Fruit fly (Drosophila melanogaster) whole organism, embryonic: Measurements from ENCODE around the gene CG17593.

Source experiments
- Atf6 ChIP-seq: fragments of 200-800 bp; sonication (Bioruptor generic); IDR thresholded peaks from 2 replicates; pipeline ENCODE4 v1.3.6; 2022; ENCODE audit warnings: missing biosample characterization, missing genetic modification characterization
- Bdp1 ChIP-seq: fragments of 200-800 bp; sonication (Bioruptor generic); optimal IDR thresholded peaks from 3 replicates; lab custom pipeline; 2016; ENCODE audit warnings: missing biosample characterization, missing genetic modification characterization
- Blimp-1 ChIP-seq: fragments of 200-800 bp; sonication (Bioruptor generic); optimal IDR thresholded peaks from 3 replicates; lab custom pipeline; 2018; ENCODE audit warnings: missing biosample characterization, missing genetic modification characterization, mild to moderate bottlenecking, moderate library complexity, missing genetic modification reagents
- CG10209 ChIP-seq: fragments of 200-800 bp; sonication (Bioruptor generic); optimal IDR thresholded peaks from 3 replicates; lab custom pipeline; 2017; ENCODE audit warnings: missing biosample characterization, mild to moderate bottlenecking, missing genetic modification characterization, missing genetic modification reagents
- CG11456 ChIP-seq: fragments of 200-800 bp; sonication (Bioruptor generic); IDR thresholded peaks from 3 replicates; pipeline ENCODE4 v1.3.6; 2022; ENCODE audit warnings: missing biosample characterization, missing genetic modification characterization
- CG12769 ChIP-seq: fragments of 200-800 bp; sonication (Bioruptor generic); optimal IDR thresholded peaks from 2 replicates; lab custom pipeline; 2019; ENCODE audit warnings: missing biosample characterization, mild to moderate bottlenecking, missing genetic modification characterization, moderate library complexity
- CG13123 ChIP-seq: fragments of 200-800 bp; sonication (Bioruptor generic); optimal IDR thresholded peaks from 2 replicates; lab custom pipeline; 2016; ENCODE audit warnings: missing biosample characterization, missing genetic modification characterization
- CG14710 ChIP-seq: fragments of 200-800 bp; sonication (Bioruptor generic); optimal IDR thresholded peaks from 3 replicates; lab custom pipeline; 2019; ENCODE audit warnings: missing biosample characterization, mild to moderate bottlenecking, missing genetic modification characterization, moderate library complexity
- CG15073 ChIP-seq: fragments of 200-800 bp; sonication (Bioruptor generic); optimal IDR thresholded peaks from 2 replicates; lab custom pipeline; 2016; ENCODE audit warnings: missing biosample characterization, missing genetic modification characterization
- CG15696 ChIP-seq: fragments of 200-800 bp; sonication (Bioruptor generic); optimal IDR thresholded peaks from 2 replicates; lab custom pipeline; 2019; ENCODE audit warnings: missing biosample characterization, mild to moderate bottlenecking, missing genetic modification characterization, moderate library complexity
- CG17186 ChIP-seq: fragments of 200-800 bp; sonication (Bioruptor generic); optimal IDR thresholded peaks from 3 replicates; lab custom pipeline; 2017; ENCODE audit warnings: missing biosample characterization, missing genetic modification reagents, missing genetic modification characterization
- CG17568 ChIP-seq: fragments of 200-800 bp; sonication (Bioruptor generic); optimal IDR thresholded peaks from 2 replicates; lab custom pipeline; 2018; ENCODE audit warnings: missing biosample characterization, mild to moderate bottlenecking, missing genetic modification characterization, moderate library complexity
- CG17802 ChIP-seq: fragments of 200-800 bp; sonication (Bioruptor generic); optimal IDR thresholded peaks from 2 replicates; lab custom pipeline; 2018; ENCODE audit warnings: missing biosample characterization, mild to moderate bottlenecking, missing genetic modification characterization, moderate library complexity
- CG18476 ChIP-seq: fragments of 200-800 bp; sonication (Bioruptor generic); optimal IDR thresholded peaks from 2 replicates; lab custom pipeline; 2016; ENCODE audit warnings: missing biosample characterization, mild to moderate bottlenecking, missing genetic modification characterization
- CG43689 ChIP-seq: fragments of 200-800 bp; sonication (Bioruptor generic); IDR thresholded peaks from 2 replicates; pipeline ENCODE4 v1.3.6; 2022; ENCODE audit warnings: missing biosample characterization, missing genetic modification characterization
- CG7745 ChIP-seq: fragments of 200-800 bp; sonication (Bioruptor generic); optimal IDR thresholded peaks from 2 replicates; lab custom pipeline; 2018; ENCODE audit warnings: missing biosample characterization, mild to moderate bottlenecking, missing genetic modification characterization, moderate library complexity
- CG8388 ChIP-seq: fragments of 200-800 bp; sonication (Bioruptor generic); optimal IDR thresholded peaks from 2 replicates; lab custom pipeline; 2019; ENCODE audit warnings: missing biosample characterization, mild to moderate bottlenecking, missing genetic modification characterization, moderate library complexity
- CG8944 ChIP-seq: fragments of 200-800 bp; sonication (Bioruptor generic); optimal IDR thresholded peaks from 3 replicates; lab custom pipeline; 2016; ENCODE audit warnings: missing biosample characterization, missing genetic modification characterization
- CG9609 ChIP-seq: fragments of 200-800 bp; sonication (Bioruptor generic); optimal IDR thresholded peaks from 3 replicates; lab custom pipeline; 2016; ENCODE audit warnings: missing biosample characterization, missing genetic modification characterization
- Dek ChIP-seq: fragments of 200-800 bp; sonication (Bioruptor generic); optimal IDR thresholded peaks from 3 replicates; lab custom pipeline; 2019; ENCODE audit warnings: missing biosample characterization, mild to moderate bottlenecking, missing genetic modification characterization, moderate library complexity
- Dfd ChIP-seq, 2 experiments: fragments of >200 bp; optimal IDR thresholded peaks; 2 replicates each; lab custom pipeline; 2017; ENCODE audit warnings: missing biosample characterization in 2 of 2, missing genetic modification characterization in 2 of 2
- Eip74EF ChIP-seq, 2 experiments: fragments of 200-800 bp in 1 of 2; fragments of >200 bp in 1 of 2; sonication (Bioruptor generic) in 1 of 2; optimal IDR thresholded peaks; 2 replicates each; lab custom pipeline; 2017 to 2019; ENCODE audit warnings: missing biosample characterization in 2 of 2, missing genetic modification characterization in 2 of 2, mild to moderate bottlenecking in 1 of 2, moderate library complexity in 1 of 2
- HLH54F ChIP-seq: fragments of 200-800 bp; sonication (Bioruptor generic); optimal IDR thresholded peaks from 3 replicates; lab custom pipeline; 2016; ENCODE audit warnings: missing biosample characterization, missing genetic modification characterization
- Mes4 ChIP-seq: fragments of 200-800 bp; sonication (Bioruptor generic); optimal IDR thresholded peaks from 2 replicates; lab custom pipeline; 2016; ENCODE audit warnings: missing biosample characterization, missing genetic modification characterization
- Nf-YC ChIP-seq: fragments of 200-800 bp; optimal IDR thresholded peaks from 3 replicates; lab custom pipeline; 2019; ENCODE audit warnings: missing biosample characterization, mild to moderate bottlenecking, missing genetic modification characterization, moderate library complexity
- Sry-δ ChIP-seq: fragments of 200-800 bp; sonication (Bioruptor generic); optimal IDR thresholded peaks from 2 replicates; lab custom pipeline; 2016; ENCODE audit warnings: missing biosample characterization, missing genetic modification characterization
- Stat92E ChIP-seq, 3 experiments: fragments of >200 bp in 2 of 3; fragments of 200-800 bp in 1 of 3; sonication (Bioruptor generic) in 1 of 3; optimal IDR thresholded peaks; 2 replicates each; lab custom pipeline; 2017 to 2019; ENCODE audit warnings: missing biosample characterization in 3 of 3, missing genetic modification characterization in 3 of 3, mild to moderate bottlenecking in 1 of 3, moderate library complexity in 1 of 3
- Tbp ChIP-seq: fragments of >200 bp; optimal IDR thresholded peaks from 2 replicates; lab custom pipeline; 2018; ENCODE audit warnings: missing biosample characterization, missing genetic modification characterization
- Trl ChIP-seq, 3 experiments: fragments of >200 bp in 2 of 3; fragments of 200-800 bp in 1 of 3; sonication (Bioruptor generic) in 1 of 3; optimal IDR thresholded peaks; 2 replicates in 1 of 3; 3 replicates in 2 of 3; lab custom pipeline; 2016 to 2017; ENCODE audit warnings: missing biosample characterization in 1 of 3, missing genetic modification characterization in 1 of 3
- bbx ChIP-seq: fragments of 200-800 bp; sonication (Bioruptor generic); IDR thresholded peaks from 2 replicates; pipeline ENCODE4 v1.3.6; 2022; ENCODE audit warnings: missing biosample characterization, missing genetic modification characterization; ENCODE audit not compliant: partially characterized antibody
- chinmo ChIP-seq: fragments of 200-800 bp; sonication (Bioruptor generic); IDR thresholded peaks from 4 replicates; pipeline ENCODE4 v1.3.6; 2022; ENCODE audit warnings: missing biosample characterization, missing genetic modification characterization; ENCODE audit not compliant: partially characterized antibody
- dmrt11E ChIP-seq: fragments of 200-800 bp; sonication (Bioruptor generic); optimal IDR thresholded peaks from 3 replicates; lab custom pipeline; 2018; ENCODE audit warnings: missing biosample characterization, mild to moderate bottlenecking, missing genetic modification characterization, moderate library complexity
- en ChIP-seq: fragments of 200-800 bp; sonication (Bioruptor generic); optimal IDR thresholded peaks from 2 replicates; lab custom pipeline; 2016; ENCODE audit warnings: missing biosample characterization, missing genetic modification characterization
- esg ChIP-seq: fragments of 200-800 bp; sonication (Bioruptor generic); conservative IDR thresholded peaks from 2 replicates; pipeline ENCODE4 v1.3.6; 2022; ENCODE audit warnings: missing biosample characterization, missing genetic modification characterization
- eve ChIP-seq, 2 experiments: fragments of >200 bp; optimal IDR thresholded peaks; 2 replicates each; lab custom pipeline; 2017; ENCODE audit warnings: missing biosample characterization in 2 of 2, missing genetic modification characterization in 2 of 2
- jumu ChIP-seq: fragments of 200-800 bp; sonication (Bioruptor generic); optimal IDR thresholded peaks from 3 replicates; lab custom pipeline; 2016; ENCODE audit warnings: missing biosample characterization, missing genetic modification characterization
- pb ChIP-seq: fragments of 200-800 bp; sonication (Bioruptor generic); optimal IDR thresholded peaks from 3 replicates; lab custom pipeline; 2016; ENCODE audit warnings: missing biosample characterization, missing genetic modification characterization
- pho ChIP-seq: fragments of 200-800 bp; sonication (Bioruptor generic); optimal IDR thresholded peaks from 2 replicates; lab custom pipeline; 2016; ENCODE audit warnings: missing biosample characterization, missing genetic modification characterization
- scrt ChIP-seq: fragments of 200-800 bp; sonication (Bioruptor generic); optimal IDR thresholded peaks from 2 replicates; lab custom pipeline; 2018; ENCODE audit warnings: missing biosample characterization, mild to moderate bottlenecking, missing genetic modification characterization, moderate library complexity
- seq ChIP-seq: fragments of 200-800 bp; sonication (Bioruptor generic); IDR thresholded peaks from 2 replicates; pipeline ENCODE4 v1.3.6; 2022; ENCODE audit warnings: missing biosample characterization, missing genetic modification characterization
- sisA ChIP-seq: fragments of 200-800 bp; sonication (Bioruptor generic); IDR thresholded peaks from 2 replicates; pipeline ENCODE4 v1.3.6; 2022; ENCODE audit warnings: missing biosample characterization, missing genetic modification characterization
- vnd ChIP-seq: fragments of 200-800 bp; sonication (Bioruptor generic); IDR thresholded peaks from 3 replicates; pipeline ENCODE4 v1.3.6; 2022; ENCODE audit warnings: missing biosample characterization, missing genetic modification characterization; ENCODE audit not compliant: partially characterized antibody
- yki ChIP-seq: fragments of >200 bp; optimal IDR thresholded peaks from 3 replicates; lab custom pipeline; 2018

CG17593 gene

DNA sequence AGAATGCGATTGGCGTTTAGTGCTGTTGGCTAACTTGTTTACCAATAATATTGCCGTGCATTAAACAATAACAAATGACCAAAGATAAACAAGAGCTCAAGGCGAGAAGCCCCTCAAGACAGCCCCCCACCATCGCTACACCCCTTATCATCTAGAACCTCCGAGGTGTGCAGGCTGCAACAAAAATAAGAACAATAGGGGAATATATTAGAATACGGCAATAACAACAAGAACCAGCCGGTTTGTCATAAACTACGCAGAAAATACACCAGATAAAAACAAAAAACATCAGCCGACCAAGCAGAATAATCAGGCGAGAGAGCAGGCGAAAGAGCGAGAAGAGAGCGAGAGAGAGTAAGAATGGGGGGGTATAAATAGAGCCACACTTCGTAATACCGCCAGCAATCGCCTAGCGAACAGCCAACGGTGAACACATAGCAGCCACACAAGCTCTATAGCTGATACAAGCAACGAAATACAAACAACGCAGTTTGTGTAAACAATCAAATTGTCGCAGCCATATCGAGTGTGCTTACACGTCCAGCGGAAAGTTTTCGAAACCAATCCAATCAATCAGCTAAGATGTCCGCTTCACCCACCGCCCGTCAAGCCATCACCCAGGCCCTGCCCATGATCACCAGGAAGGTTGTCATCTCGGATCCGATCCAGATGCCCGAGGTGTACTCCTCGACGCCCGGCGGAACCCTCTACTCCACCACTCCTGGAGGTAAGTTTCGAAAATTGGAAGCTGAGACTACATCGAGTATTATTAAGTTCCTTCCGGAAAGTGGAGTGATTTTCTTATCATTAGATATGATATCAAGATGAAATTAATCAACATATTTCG lies 36.4 kb upstream of the CG17593 start, which contains the start of gene Thor (continued):
- no peak for TF ChIP-seq Tbp (GFP tag; lab: Kevin White, UChicago)
- peak; percentile 50 for TF ChIP-seq en (GFP tag; lab: Kevin White, UChicago)
- peak; percentile 98 to 99 for TF ChIP-seq Trl (optimal IDR thresholded peaks at IDR 0.05; lab: Kevin White, UChicago)
- TF ChIP-seq Trl (GFP tag; optimal IDR thresholded peaks at IDR 0.05; lab: Kevin White, UChicago) = peak; percentile 89
- no peak for TF ChIP-seq CG17186 (GFP tag; lab: Kevin White, UChicago)
- peak; percentile 52 for TF ChIP-seq Mes4 (GFP tag; lab: Kevin White, UChicago)
- TF ChIP-seq yki = peak; percentile 89
- peak; percentile 69 for TF ChIP-seq CG10209
- TF ChIP-seq CG15073 (GFP tag; lab: Kevin White, UChicago) = no peak
- TF ChIP-seq sisA (GFP tag; lab: Robert Waterston, UW) = peak; percentile 45
- TF ChIP-seq CG15696 (tag; lab: Kevin White, UChicago) = peak; percentile 40
- TF ChIP-seq CG18476 = no peak
- peak; percentile 63 for TF ChIP-seq Bdp1
- TF ChIP-seq HLH54F = peak; percentile 54
- no peak for TF ChIP-seq vnd (GFP tag; lab: Robert Waterston, UW)
- TF ChIP-seq eve (GFP tag; optimal IDR thresholded peaks at IDR 0.05; lab: Kevin White, UChicago) = no peak
- TF ChIP-seq CG7745 = no peak
- TF ChIP-seq scrt (GFP tag; lab: Kevin White, UChicago) = peak; percentile 48
- peak; percentile 31 for TF ChIP-seq CG13123 (GFP tag; lab: Kevin White, UChicago)
- TF ChIP-seq pb = peak; percentile 75
- TF ChIP-seq CG12769 (tag; lab: Kevin White, UChicago) = peak; percentile 82
- TF ChIP-seq Eip74EF (GFP tag; optimal IDR thresholded peaks at IDR 0.05; lab: Kevin White, UChicago) = peak in 1 of 2 experiments; percentile 45
- TF ChIP-seq esg = no peak
- peak; percentile 25 for TF ChIP-seq CG14710 (tag; lab: Kevin White, UChicago)
- TF ChIP-seq CG43689 (GFP tag; lab: Robert Waterston, UW) = peak; percentile 43; the same call in 1 of the 2 replicates
- peak; percentile 98; the same call in 3 of the 4 replicates for TF ChIP-seq chinmo
- peak; percentile 11 for TF ChIP-seq Sry-δ (GFP tag; lab: Kevin White, UChicago)
- TF ChIP-seq Nf-YC (tag; lab: Kevin White, UChicago) = peak; percentile 71
- peak; percentile 24 for TF ChIP-seq CG8388 (GFP tag; lab: Kevin White, UChicago)
- peak in 1 of 3 experiments; percentile 88 for TF ChIP-seq Stat92E (GFP tag; optimal IDR thresholded peaks at IDR 0.05; lab: Kevin White, UChicago)
- TF ChIP-seq CG11456 (GFP tag; lab: Robert Waterston, UW) = peak; percentile 86
- TF ChIP-seq CG17802 = peak; percentile 33
- peak; percentile 80 for TF ChIP-seq pho (GFP tag; lab: Kevin White, UChicago)
- TF ChIP-seq Dek (tag; lab: Kevin White, UChicago) = peak; percentile 25
- TF ChIP-seq CG9609 (GFP tag; lab: Kevin White, UChicago) = peak; percentile 22
- no peak for TF ChIP-seq Dfd (GFP tag; optimal IDR thresholded peaks at IDR 0.05; lab: Kevin White, UChicago)
- peak; percentile 26 for TF ChIP-seq CG8944 (GFP tag; lab: Kevin White, UChicago)
- TF ChIP-seq seq (GFP tag; lab: Robert Waterston, UW) = peak; percentile 86
- peak; percentile 78 for TF ChIP-seq bbx (GFP tag; lab: Robert Waterston, UW)
- TF ChIP-seq dmrt11E (tag; lab: Kevin White, UChicago) = peak; percentile 9
- TF ChIP-seq Atf6 (GFP tag; lab: Robert Waterston, UW) = peak; percentile 79
- TF ChIP-seq Blimp-1 (GFP tag; lab: Kevin White, UChicago) = peak; percentile 58
- TF ChIP-seq jumu = peak; percentile 62
- peak; percentile 71 for TF ChIP-seq CG17568
